Worm (Caenorhabditis elegans): ENCODE results near the gene bath-41.

- TF ChIP-seq zip-8 (tag; optimal IDR thresholded peaks at IDR 0.05) (no peak), mep-1 (tag; optimal IDR thresholded peaks at IDR 0.05) (no peak), nhr-237 (tag; optimal IDR thresholded peaks at IDR 0.05) (peak; percentile 25), lin-13 (tag; optimal IDR thresholded peaks at IDR 0.05) (peak; percentile 5), bed-3 (GFP tag; optimal IDR thresholded peaks at IDR 0.05) (no peak), lin-32 (GFP tag; optimal IDR thresholded peaks at IDR 0.05) (no peak)
These were observed 12.1 kb downstream of the bath-41 start, which contains the start of gene isw-1 for ce11 chrIII:6709983-6710382.
